Worm (Caenorhabditis elegans): ENCODE results near the gene pir-2.

pir-2 gene

ce11 chrIII:9450933-9451332 is 7.5 kb upstream of the pir-2 start (continued):
- no peak for TF ChIP-seq tbx-7 (tag; optimal IDR thresholded peaks at IDR 0.05)
- TF ChIP-seq sdc-2 (tag; optimal IDR thresholded peaks at IDR 0.05) = no peak
- TF ChIP-seq elt-2 (tag; optimal IDR thresholded peaks at IDR 0.05) = no peak
- no peak for TF ChIP-seq F13H6.1 (tag; optimal IDR thresholded peaks at IDR 0.05)
- TF ChIP-seq ceh-9 (tag; optimal IDR thresholded peaks at IDR 0.05) = no peak
- TF ChIP-seq T23F11.4 (GFP tag; optimal IDR thresholded peaks at IDR 0.05) = no peak
- TF ChIP-seq pha-2 (tag; optimal IDR thresholded peaks at IDR 0.05) = no peak
- peak; percentile 92 for TF ChIP-seq ceh-31 (tag; optimal IDR thresholded peaks at IDR 0.05)
- no peak for TF ChIP-seq C08G9.2 (tag; optimal IDR thresholded peaks at IDR 0.05)
- no peak for TF ChIP-seq nhr-232 (tag; optimal IDR thresholded peaks at IDR 0.05)
- no peak for TF ChIP-seq unc-3 (GFP tag; conservative IDR thresholded peaks at IDR 0.05)
- TF ChIP-seq unc-3 (tag; optimal IDR thresholded peaks at IDR 0.05) = no peak
- no peak for TF ChIP-seq fkh-6 (tag; optimal IDR thresholded peaks at IDR 0.05)
- no peak for TF ChIP-seq K02D7.2 (tag; optimal IDR thresholded peaks at IDR 0.05)
- peak; percentile 19 for TF ChIP-seq ceh-14 (tag; optimal IDR thresholded peaks at IDR 0.05)
- no peak for TF ChIP-seq lin-11 (tag; optimal IDR thresholded peaks at IDR 0.05)
- no peak for TF ChIP-seq pag-3 (tag; optimal IDR thresholded peaks at IDR 0.05; ENCODE audit: borderline replicate concordance)
- TF ChIP-seq unc-86 (tag; optimal IDR thresholded peaks at IDR 0.05) = no peak
- TF ChIP-seq nfya-1 (tag; optimal IDR thresholded peaks at IDR 0.05) = peak; percentile 41

ce11 chrIII:9449831-9450230 is 6.4 kb upstream of the pir-2 start, which contains the start of gene F54C8.6:
Gene F54C8.6 (minus strand): TSS chrIII:9449931.
- TF ChIP-seq pros-1 (tag; optimal IDR thresholded peaks at IDR 0.05) (no peak), pax-1 (tag; optimal IDR thresholded peaks at IDR 0.05) (no peak), madf-2 (tag; optimal IDR thresholded peaks at IDR 0.05) (no peak), ceh-9 (tag; optimal IDR thresholded peaks at IDR 0.05) (no peak), T23F11.4 (GFP tag; optimal IDR thresholded peaks at IDR 0.05) (no peak), sox-2 (GFP tag; IDR thresholded peaks at IDR 0.05) (no peak), gmeb-2 (tag; optimal IDR thresholded peaks at IDR 0.05) (no peak), ama-1 (optimal IDR thresholded peaks at IDR 0.05) (no peak), ceh-31 (tag; optimal IDR thresholded peaks at IDR 0.05) (no peak), elt-2 (tag; optimal IDR thresholded peaks at IDR 0.05) (no peak), nhr-11 (tag; optimal IDR thresholded peaks at IDR 0.05) (no peak), ceh-48 (tag; optimal IDR thresholded peaks at IDR 0.05) (no peak), pha-2 (tag; optimal IDR thresholded peaks at IDR 0.05) (no peak), ceh-45 (GFP tag; IDR thresholded peaks at IDR 0.05) (no peak)

ce11 chrIII:9442846-9443245 is 588 bp downstream of the pir-2 start:
- TF ChIP-seq fkh-10 (GFP tag; optimal IDR thresholded peaks at IDR 0.05) (no peak), elt-4 (tag; optimal IDR thresholded peaks at IDR 0.05) (no peak), fkh-6 (tag; optimal IDR thresholded peaks at IDR 0.05) (no peak), syd-9 (tag; optimal IDR thresholded peaks at IDR 0.05) (no peak), unc-55 (GFP tag; optimal IDR thresholded peaks at IDR 0.05) (no peak), ceh-2 (tag; optimal IDR thresholded peaks at IDR 0.05) (no peak), lin-11 (tag; optimal IDR thresholded peaks at IDR 0.05) (no peak), madf-2 (tag; optimal IDR thresholded peaks at IDR 0.05) (no peak), hlh-8 (tag; optimal IDR thresholded peaks at IDR 0.05) (no peak), nhr-232 (tag; optimal IDR thresholded peaks at IDR 0.05) (no peak), ceh-9 (tag; optimal IDR thresholded peaks at IDR 0.05) (no peak), ceh-24 (tag; optimal IDR thresholded peaks at IDR 0.05) (no peak), nhr-11 (tag; optimal IDR thresholded peaks at IDR 0.05) (no peak)

ce11 chrIII:9441133-9441532 is 2.3 kb downstream of the pir-2 start, which contains the start of gene emb-30:
Gene emb-30 (minus strand): TSS chrIII:9441460.
- no peak for TF ChIP-seq ceh-19 (GFP tag; optimal IDR thresholded peaks at IDR 0.05)
- TF ChIP-seq eyg-1 (tag; optimal IDR thresholded peaks at IDR 0.05) = no peak
- TF ChIP-seq fkh-10 (GFP tag; optimal IDR thresholded peaks at IDR 0.05) = no peak
- no peak for TF ChIP-seq pag-3 (tag; optimal IDR thresholded peaks at IDR 0.05; ENCODE audit: borderline replicate concordance)
- TF ChIP-seq ceh-9 (tag; optimal IDR thresholded peaks at IDR 0.05) = no peak
- no peak for TF ChIP-seq tbx-7 (tag; optimal IDR thresholded peaks at IDR 0.05)
- no peak for TF ChIP-seq tbx-2 (tag; optimal IDR thresholded peaks at IDR 0.05)
- TF ChIP-seq ceh-18 (tag; optimal IDR thresholded peaks at IDR 0.05) = no peak
- TF ChIP-seq nhr-232 (tag; optimal IDR thresholded peaks at IDR 0.05) = no peak
- TF ChIP-seq ceh-31 (tag; optimal IDR thresholded peaks at IDR 0.05) = no peak
- no peak for TF ChIP-seq elt-4 (tag; optimal IDR thresholded peaks at IDR 0.05)
- TF ChIP-seq pqm-1 (tag; optimal IDR thresholded peaks at IDR 0.05) = no peak
- TF ChIP-seq ceh-24 (tag; optimal IDR thresholded peaks at IDR 0.05) = no peak
